Worm (Caenorhabditis elegans) whole organism, mixed stage, embryonic: Measurements from ENCODE around the gene F58D2.5.

Experiments
- bed-3 ChIP-seq: fragments of 200-800 bp; sonication (Bioruptor generic); optimal IDR thresholded peaks from 3 replicates; lab custom pipeline; 2018; ENCODE audit warnings: mild to moderate bottlenecking, missing genetic modification characterization, moderate library complexity, missing compliant biosample characterization
- blmp-1 ChIP-seq: fragments of 150-350 bp; optimal IDR thresholded peaks from 2 replicates; lab custom pipeline; 2014; ENCODE audit warnings: missing biosample characterization, missing genetic modification characterization
- ceh-39 ChIP-seq: fragments of 150-350 bp; optimal IDR thresholded peaks from 2 replicates; lab custom pipeline; 2014; ENCODE audit warnings: missing biosample characterization, missing genetic modification characterization
- ceh-43 ChIP-seq: fragments of 200-800 bp; sonication (Bioruptor generic); optimal IDR thresholded peaks from 2 replicates; lab custom pipeline; 2018; ENCODE audit warnings: mild to moderate bottlenecking, missing genetic modification characterization, moderate library complexity, missing compliant biosample characterization
- ceh-83 ChIP-seq: fragments of 200-800 bp; sonication (Bioruptor generic); optimal IDR thresholded peaks from 2 replicates; lab custom pipeline; 2018; ENCODE audit warnings: mild to moderate bottlenecking, missing genetic modification characterization, missing compliant biosample characterization
- ces-1 ChIP-seq: fragments of 150-350 bp; optimal IDR thresholded peaks from 2 replicates; lab custom pipeline; 2014; ENCODE audit warnings: missing biosample characterization, missing genetic modification reagents, missing genetic modification characterization
- cnd-1 ChIP-seq: fragments of 200-800 bp; sonication (Bioruptor generic); optimal IDR thresholded peaks from 2 replicates; lab custom pipeline; 2018; ENCODE audit warnings: mild to moderate bottlenecking, missing genetic modification characterization, missing compliant biosample characterization
- elt-1 ChIP-seq: sonication (generic microtip); optimal IDR thresholded peaks from 2 replicates; lab custom pipeline; 2017; ENCODE audit warnings: missing genetic modification characterization, mild to moderate bottlenecking, missing compliant biosample characterization, antibody characterized with exemption, moderate library complexity, borderline replicate concordance; ENCODE audit not compliant: insufficient read depth
- elt-3 ChIP-seq: fragments of 150-350 bp; optimal IDR thresholded peaks from 2 replicates; lab custom pipeline; 2014; ENCODE audit warnings: missing biosample characterization, missing genetic modification characterization
- ham-2 ChIP-seq: fragments of 200-800 bp; sonication (Bioruptor generic); optimal IDR thresholded peaks from 2 replicates; lab custom pipeline; 2018; ENCODE audit warnings: mild to moderate bottlenecking, missing genetic modification characterization, missing compliant biosample characterization
- hlh-1 ChIP-seq: fragments of 150-350 bp; optimal IDR thresholded peaks from 2 replicates; lab custom pipeline; 2014; ENCODE audit warnings: missing biosample characterization, missing genetic modification reagents, missing genetic modification characterization
- lin-13 ChIP-seq: fragments of 150-350 bp; optimal IDR thresholded peaks from 2 replicates; lab custom pipeline; 2014; ENCODE audit warnings: missing biosample characterization, missing genetic modification characterization
- lin-32 ChIP-seq: fragments of 200-800 bp; sonication (Bioruptor generic); optimal IDR thresholded peaks from 2 replicates; lab custom pipeline; 2018; ENCODE audit warnings: mild to moderate bottlenecking, missing genetic modification characterization, missing compliant biosample characterization
- mab-5 ChIP-seq: fragments of 150-350 bp; optimal IDR thresholded peaks from 2 replicates; lab custom pipeline; 2014; ENCODE audit warnings: missing biosample characterization, missing genetic modification characterization
- nhr-28 ChIP-seq: fragments of 150-350 bp; optimal IDR thresholded peaks from 2 replicates; lab custom pipeline; 2014; ENCODE audit warnings: missing biosample characterization, missing genetic modification characterization
- nhr-76 ChIP-seq: sonication (generic microtip); optimal IDR thresholded peaks from 2 replicates; lab custom pipeline; 2017; ENCODE audit warnings: missing biosample characterization, missing genetic modification characterization
- snpc-4 ChIP-seq: fragments of 150-350 bp; optimal IDR thresholded peaks from 2 replicates; lab custom pipeline; 2014; ENCODE audit warnings: missing biosample characterization, missing genetic modification characterization
- sptf-1 ChIP-seq: sonication (generic microtip); optimal IDR thresholded peaks from 2 replicates; lab custom pipeline; 2017; ENCODE audit warnings: mild to moderate bottlenecking, missing genetic modification characterization, moderate library complexity, missing compliant biosample characterization
- unc-120 ChIP-seq: sonication (generic microtip); optimal IDR thresholded peaks from 2 replicates; lab custom pipeline; 2017; ENCODE audit warnings: missing genetic modification characterization, missing compliant biosample characterization; ENCODE audit not compliant: poor library complexity, severe bottlenecking
- unc-39 ChIP-seq: fragments of 150-350 bp; optimal IDR thresholded peaks from 2 replicates; lab custom pipeline; 2014; ENCODE audit warnings: missing biosample characterization, missing genetic modification characterization
- unc-62 ChIP-seq: fragments of 150-350 bp; optimal IDR thresholded peaks from 2 replicates; lab custom pipeline; 2014; ENCODE audit warnings: missing biosample characterization, missing genetic modification reagents, missing genetic modification characterization

F58D2.5 gene

ce11 chrIV:13149276-13149675 lies 43.9 kb downstream of the F58D2.5 start, which contains the start of gene nlp-79:
nlp-79 (plus strand) TSS chrIV:13149576.
- no peak for TF ChIP-seq lin-13 (tag; lab: Kevin White, UChicago)
- no peak for TF ChIP-seq unc-39 (tag; lab: Kevin White, UChicago)
- no peak for TF ChIP-seq hlh-1 (tag; lab: Kevin White, UChicago)
- TF ChIP-seq blmp-1 (tag; lab: Kevin White, UChicago), result no peak
- no peak for TF ChIP-seq elt-1 (tag; lab: Kevin White, UChicago)
- no peak for TF ChIP-seq elt-3
- TF ChIP-seq unc-62 (GFP tag; lab: Kevin White, UChicago), result no peak
- no peak for TF ChIP-seq nhr-76 (tag; lab: Kevin White, UChicago)
- no peak for TF ChIP-seq snpc-4 (tag; lab: Kevin White, UChicago)
- no peak for TF ChIP-seq nhr-28 (tag; lab: Kevin White, UChicago)
- no peak for TF ChIP-seq ces-1 (GFP tag; lab: Kevin White, UChicago)

ce11 chrIV:13142254-13142653 lies 50.9 kb downstream of the F58D2.5 start, which contains the start of gene spe-43:
spe-43 (minus strand) TSS chrIV:13142354.
- TF ChIP-seq cnd-1 (tag; lab: Kevin White, UChicago), result no peak
- TF ChIP-seq ceh-39 (tag; lab: Kevin White, UChicago), result no peak
- TF ChIP-seq ham-2 (GFP tag; lab: Kevin White, UChicago), result no peak
- TF ChIP-seq ces-1 (GFP tag; lab: Kevin White, UChicago), result no peak
- no peak for TF ChIP-seq nhr-76 (tag; lab: Kevin White, UChicago)
- TF ChIP-seq lin-32, result no peak
- no peak for TF ChIP-seq ceh-83
- no peak for TF ChIP-seq bed-3
- no peak for TF ChIP-seq sptf-1
- TF ChIP-seq mab-5, result no peak
- TF ChIP-seq ceh-43 (GFP tag; lab: Kevin White, UChicago), result no peak
- no peak for TF ChIP-seq unc-120 (tag; lab: Kevin White, UChicago)
